In genomic region chr3L:16160420-16161069, dm6 we compare ENCODE assay signal across 1 fruit fly cellular context.
TF ChIP-seq lines count a peak whose summit lies in the region.

No protein-coding gene starts in this region.

TF ChIP-seq in whole organism, embryonic, 481 proteins besides CTCF, POLR2A, EP300 and RAD21 (continued from another document and continues in another):
- TF ChIP-seq CG15479 (GFP tag; optimal IDR thresholded peaks at IDR 0.05; lab: Kevin White, UChicago) = no peak
- peak; percentile 73 for TF ChIP-seq CG12659 (GFP tag; optimal IDR thresholded peaks at IDR 0.05; lab: Kevin White, UChicago)
- TF ChIP-seq her (GFP tag; optimal IDR thresholded peaks at IDR 0.05; lab: Kevin White, UChicago) = peak; percentile 42
- no peak for TF ChIP-seq psq (GFP tag; optimal IDR thresholded peaks at IDR 0.05; lab: Kevin White, UChicago)
- TF ChIP-seq al (GFP tag; IDR thresholded peaks at IDR 0.05; lab: Robert Waterston, UW) = peak; percentile 53; the same call in 1 of the 2 replicates
- TF ChIP-seq D19B (GFP tag; optimal IDR thresholded peaks at IDR 0.05; lab: Kevin White, UChicago) = no peak
- peak; percentile 86 for TF ChIP-seq CG18599 (GFP tag; optimal IDR thresholded peaks at IDR 0.05; lab: Kevin White, UChicago)
- peak; percentile 52 for TF ChIP-seq az2 (GFP tag; optimal IDR thresholded peaks at IDR 0.05; lab: Kevin White, UChicago)
- peak; percentile 86 for TF ChIP-seq CG2678 (tag; optimal IDR thresholded peaks at IDR 0.05; lab: Kevin White, UChicago)
- TF ChIP-seq gem (tag; optimal IDR thresholded peaks at IDR 0.05; lab: Kevin White, UChicago) = peak; percentile 81
- TF ChIP-seq toy (GFP tag; IDR thresholded peaks at IDR 0.05; lab: Robert Waterston, UW) = no peak
- TF ChIP-seq Stat92E (GFP tag; optimal IDR thresholded peaks at IDR 0.05; lab: Kevin White, UChicago) = no peak
- no peak for TF ChIP-seq Hr78 (GFP tag; optimal IDR thresholded peaks at IDR 0.05; lab: Kevin White, UChicago)
- TF ChIP-seq gsb (GFP tag; IDR thresholded peaks at IDR 0.05; lab: Robert Waterston, UW) = no peak
- TF ChIP-seq CG10274 (GFP tag; optimal IDR thresholded peaks at IDR 0.05; lab: Kevin White, UChicago) = peak; percentile 41
- no peak for TF ChIP-seq CG32532 (GFP tag; IDR thresholded peaks at IDR 0.05; lab: Robert Waterston, UW)
- TF ChIP-seq nerfin-1 (tag; optimal IDR thresholded peaks at IDR 0.05; lab: Kevin White, UChicago) = peak; percentile 47
- TF ChIP-seq Dref (GFP tag; IDR thresholded peaks at IDR 0.05; lab: Robert Waterston, UW) = no peak
- TF ChIP-seq CG7839 (tag; optimal IDR thresholded peaks at IDR 0.05; lab: Kevin White, UChicago) = peak; percentile 79
- no peak for TF ChIP-seq hth (optimal IDR thresholded peaks at IDR 0.05; lab: Kevin White, UChicago)
- TF ChIP-seq gt (GFP tag; IDR thresholded peaks at IDR 0.05; lab: Robert Waterston, UW) = no peak
- TF ChIP-seq CG6654 (GFP tag; optimal IDR thresholded peaks at IDR 0.05; lab: Kevin White, UChicago) = peak; percentile 25
- TF ChIP-seq odd (GFP tag; optimal IDR thresholded peaks at IDR 0.05; lab: Kevin White, UChicago) = no peak
- TF ChIP-seq Elba2 (GFP tag; optimal IDR thresholded peaks at IDR 0.05; lab: Kevin White, UChicago) = no peak
- no peak for TF ChIP-seq Sin3A (optimal IDR thresholded peaks at IDR 0.05; lab: Kevin White, UChicago)
- TF ChIP-seq Nf-YA (GFP tag; IDR thresholded peaks at IDR 0.05; lab: Robert Waterston, UW) = no peak
- no peak for TF ChIP-seq sc (optimal IDR thresholded peaks at IDR 0.05; lab: Kevin White, UChicago)
- TF ChIP-seq sc (GFP tag; optimal IDR thresholded peaks at IDR 0.05; lab: Kevin White, UChicago) = peak; percentile 39
- no peak for TF ChIP-seq TFAM (GFP tag; optimal IDR thresholded peaks at IDR 0.05; lab: Kevin White, UChicago)
- TF ChIP-seq ems (GFP tag; optimal IDR thresholded peaks at IDR 0.05; lab: Kevin White, UChicago) = peak; percentile 19
- peak; percentile 45 for TF ChIP-seq dm (GFP tag; optimal IDR thresholded peaks at IDR 0.05; lab: Kevin White, UChicago)
- peak; percentile 23 for TF ChIP-seq jumu (GFP tag; optimal IDR thresholded peaks at IDR 0.05; lab: Kevin White, UChicago)
- TF ChIP-seq pum (GFP tag; optimal IDR thresholded peaks at IDR 0.05; lab: Kevin White, UChicago) = peak; percentile 60
- no peak for TF ChIP-seq sens-2 (GFP tag; IDR thresholded peaks at IDR 0.05; lab: Robert Waterston, UW)
- peak; percentile 20 for TF ChIP-seq CG1233 (GFP tag; optimal IDR thresholded peaks at IDR 0.05; lab: Kevin White, UChicago)
- peak; percentile 78 for TF ChIP-seq grau (tag; optimal IDR thresholded peaks at IDR 0.05; lab: Kevin White, UChicago)
- TF ChIP-seq Xrp1 (GFP tag; IDR thresholded peaks at IDR 0.05; lab: Robert Waterston, UW) = peak; percentile 45; the same call in 1 of the 2 replicates
- no peak for TF ChIP-seq CG1647 (GFP tag; optimal IDR thresholded peaks at IDR 0.05; lab: Kevin White, UChicago)
- no peak for TF ChIP-seq CG12299 (tag; optimal IDR thresholded peaks at IDR 0.05; lab: Kevin White, UChicago)
- peak; percentile 1 for TF ChIP-seq Lhr (GFP tag; optimal IDR thresholded peaks at IDR 0.05; lab: Kevin White, UChicago)
- TF ChIP-seq Rfx (GFP tag; IDR thresholded peaks at IDR 0.05; lab: Robert Waterston, UW) = peak; percentile 69
- TF ChIP-seq phol (tag; optimal IDR thresholded peaks at IDR 0.05; lab: Kevin White, UChicago) = peak; percentile 67
- peak; percentile 53 for TF ChIP-seq Deaf1 (tag; optimal IDR thresholded peaks at IDR 0.05; lab: Kevin White, UChicago)
- TF ChIP-seq gfzf (GFP tag; optimal IDR thresholded peaks at IDR 0.05; lab: Kevin White, UChicago) = no peak
- peak; percentile 72 for TF ChIP-seq Fer3 (tag; optimal IDR thresholded peaks at IDR 0.05; lab: Kevin White, UChicago)
- TF ChIP-seq wek (GFP tag; optimal IDR thresholded peaks at IDR 0.05; lab: Kevin White, UChicago) = no peak
- peak; percentile 43 for TF ChIP-seq CG14014 (GFP tag; IDR thresholded peaks at IDR 0.05; lab: Robert Waterston, UW)
- peak; percentile 4 for TF ChIP-seq run (tag; optimal IDR thresholded peaks at IDR 0.05; lab: Kevin White, UChicago)
- peak; percentile 71 for TF ChIP-seq dmrt99B (tag; optimal IDR thresholded peaks at IDR 0.05; lab: Kevin White, UChicago)
- peak; percentile 45 for TF ChIP-seq slp2 (GFP tag; optimal IDR thresholded peaks at IDR 0.05; lab: Kevin White, UChicago)
- no peak for TF ChIP-seq Hr39 (optimal IDR thresholded peaks at IDR 0.05; lab: Kevin White, UChicago)
- TF ChIP-seq CG3407 (GFP tag; optimal IDR thresholded peaks at IDR 0.05; lab: Kevin White, UChicago) = no peak
- TF ChIP-seq CG10565 (GFP tag; optimal IDR thresholded peaks at IDR 0.05; lab: Kevin White, UChicago) = no peak
- TF ChIP-seq scrt (GFP tag; optimal IDR thresholded peaks at IDR 0.05; lab: Kevin White, UChicago) = peak; percentile 19
- TF ChIP-seq CG17186 (GFP tag; optimal IDR thresholded peaks at IDR 0.05; lab: Kevin White, UChicago) = no peak
- TF ChIP-seq CG16863 (GFP tag; optimal IDR thresholded peaks at IDR 0.05; lab: Kevin White, UChicago) = peak; percentile 55
- TF ChIP-seq fd3F (GFP tag; optimal IDR thresholded peaks at IDR 0.05; lab: Kevin White, UChicago) = peak; percentile 70
- TF ChIP-seq CG15073 (GFP tag; optimal IDR thresholded peaks at IDR 0.05; lab: Kevin White, UChicago) = no peak
- peak; percentile 54 for TF ChIP-seq unpg (GFP tag; optimal IDR thresholded peaks at IDR 0.05; lab: Kevin White, UChicago)
- no peak for TF ChIP-seq p53 (GFP tag; optimal IDR thresholded peaks at IDR 0.05; lab: Kevin White, UChicago)
- peak; percentile 73 for TF ChIP-seq sd (tag; optimal IDR thresholded peaks at IDR 0.05; lab: Kevin White, UChicago)
- peak; percentile 44 for TF ChIP-seq pnt (GFP tag; optimal IDR thresholded peaks at IDR 0.05; lab: Kevin White, UChicago)
- TF ChIP-seq CG12236 (GFP tag; optimal IDR thresholded peaks at IDR 0.05; lab: Kevin White, UChicago) = peak; percentile 16
- no peak for TF ChIP-seq usp (GFP tag; optimal IDR thresholded peaks at IDR 0.05; lab: Kevin White, UChicago)
- TF ChIP-seq inv (GFP tag; IDR thresholded peaks at IDR 0.05; lab: Robert Waterston, UW; ENCODE audit: partially characterized antibody) = no peak
- TF ChIP-seq ATbp (GFP tag; optimal IDR thresholded peaks at IDR 0.05; lab: Kevin White, UChicago) = peak; percentile 34
- TF ChIP-seq Med (GFP tag; lab: Kevin White, UChicago) = peak; percentile 82
- no peak for TF ChIP-seq CG3065 (GFP tag; optimal IDR thresholded peaks at IDR 0.05; lab: Kevin White, UChicago)
- no peak for TF ChIP-seq da (GFP tag; optimal IDR thresholded peaks at IDR 0.05; lab: Kevin White, UChicago)
- TF ChIP-seq H2.0 (GFP tag; IDR thresholded peaks at IDR 0.05; lab: Robert Waterston, UW) = no peak
- no peak for TF ChIP-seq slou (GFP tag; optimal IDR thresholded peaks at IDR 0.05; lab: Kevin White, UChicago)
- TF ChIP-seq cad (GFP tag; optimal IDR thresholded peaks at IDR 0.05; lab: Kevin White, UChicago) = no peak
- peak; percentile 42 to 68 for TF ChIP-seq Hr51 (GFP tag; optimal IDR thresholded peaks at IDR 0.05; lab: Kevin White, UChicago)
- no peak for TF ChIP-seq sqz (GFP tag; optimal IDR thresholded peaks at IDR 0.05; lab: Kevin White, UChicago)
- TF ChIP-seq Atf3 (GFP tag; optimal IDR thresholded peaks at IDR 0.05; lab: Kevin White, UChicago) = no peak
- no peak for TF ChIP-seq CG17912 (GFP tag; optimal IDR thresholded peaks at IDR 0.05; lab: Kevin White, UChicago)
- TF ChIP-seq CG17328 (GFP tag; IDR thresholded peaks at IDR 0.05; lab: Robert Waterston, UW) = no peak
- peak; percentile 56 for TF ChIP-seq CG9932 (GFP tag; IDR thresholded peaks at IDR 0.05; lab: Robert Waterston, UW)
- no peak for TF ChIP-seq hb (GFP tag; IDR thresholded peaks at IDR 0.05; lab: Robert Waterston, UW; ENCODE audit: partially characterized antibody)
- TF ChIP-seq CG31365 (tag; optimal IDR thresholded peaks at IDR 0.05; lab: Kevin White, UChicago) = no peak
- TF ChIP-seq peb (GFP tag; IDR thresholded peaks at IDR 0.05; lab: Robert Waterston, UW) = no peak
- no peak for TF ChIP-seq gce (GFP tag; IDR thresholded peaks at IDR 0.05; lab: Robert Waterston, UW)
- no peak for TF ChIP-seq CG16813 (GFP tag; IDR thresholded peaks at IDR 0.05; lab: Robert Waterston, UW; ENCODE audit: partially characterized antibody)
- TF ChIP-seq lola (GFP tag; optimal IDR thresholded peaks at IDR 0.05; lab: Kevin White, UChicago) = peak in 1 of 3 experiments; percentile 40
- TF ChIP-seq lov (optimal IDR thresholded peaks at IDR 0.05; lab: Kevin White, UChicago) = no peak
- TF ChIP-seq lov (GFP tag; IDR thresholded peaks at IDR 0.05; lab: Robert Waterston, UW) = no peak
- no peak for TF ChIP-seq Taf1 (GFP tag; IDR thresholded peaks at IDR 0.05; lab: Robert Waterston, UW)
- no peak for TF ChIP-seq CG32767 (GFP tag; IDR thresholded peaks at IDR 0.05; lab: Robert Waterston, UW)
- TF ChIP-seq CG4820 (GFP tag; optimal IDR thresholded peaks at IDR 0.05; lab: Kevin White, UChicago) = peak; percentile 33
- TF ChIP-seq CG31224 (GFP tag; IDR thresholded peaks at IDR 0.05; lab: Robert Waterston, UW) = no peak
- TF ChIP-seq CG10147 (GFP tag; optimal IDR thresholded peaks at IDR 0.05; lab: Kevin White, UChicago) = peak; percentile 70
- peak; percentile 49 for TF ChIP-seq CG13624 (GFP tag; optimal IDR thresholded peaks at IDR 0.05; lab: Kevin White, UChicago)
- TF ChIP-seq Kr (GFP tag; optimal IDR thresholded peaks at IDR 0.05; lab: Kevin White, UChicago) = no peak
- TF ChIP-seq CG2712 (tag; optimal IDR thresholded peaks at IDR 0.05; lab: Kevin White, UChicago) = peak; percentile 56
- peak; percentile 66 for TF ChIP-seq Abd-B (GFP tag; optimal IDR thresholded peaks at IDR 0.05; lab: Kevin White, UChicago)
- no peak for TF ChIP-seq Spps (tag; optimal IDR thresholded peaks at IDR 0.05; lab: Kevin White, UChicago)
- TF ChIP-seq Drgx (GFP tag; IDR thresholded peaks at IDR 0.05; lab: Robert Waterston, UW) = no peak
- TF ChIP-seq CG4617 (GFP tag; optimal IDR thresholded peaks at IDR 0.05; lab: Kevin White, UChicago; ENCODE audit: borderline replicate concordance) = no peak
- peak; percentile 45; the same call in 1 of the 3 replicates for TF ChIP-seq CG11560 (tag; IDR thresholded peaks at IDR 0.05; lab: Robert Waterston, UW)
- no peak for TF ChIP-seq Tbp (GFP tag; optimal IDR thresholded peaks at IDR 0.05; lab: Kevin White, UChicago)
- TF ChIP-seq Neu2 (GFP tag; optimal IDR thresholded peaks at IDR 0.05; lab: Kevin White, UChicago; ENCODE audit: borderline replicate concordance) = no peak
- no peak for TF ChIP-seq CG8290 (GFP tag; optimal IDR thresholded peaks at IDR 0.05; lab: Kevin White, UChicago)
- peak in 1 of 2 experiments; percentile 52 for TF ChIP-seq CG8290 (tag; optimal IDR thresholded peaks at IDR 0.05; lab: Kevin White, UChicago)
- TF ChIP-seq Poxn (GFP tag; IDR thresholded peaks at IDR 0.05; lab: Robert Waterston, UW) = no peak
- peak; percentile 73 for TF ChIP-seq CG8924 (tag; optimal IDR thresholded peaks at IDR 0.05; lab: Kevin White, UChicago)
- TF ChIP-seq CG30020 (tag; optimal IDR thresholded peaks at IDR 0.05; lab: Kevin White, UChicago) = no peak
- TF ChIP-seq fd96Cb (tag; optimal IDR thresholded peaks at IDR 0.05; lab: Kevin White, UChicago) = peak; percentile 58
- TF ChIP-seq CG18011 (GFP tag; optimal IDR thresholded peaks at IDR 0.05; lab: Kevin White, UChicago) = no peak
- TF ChIP-seq NK7.1 (GFP tag; optimal IDR thresholded peaks at IDR 0.05; lab: Kevin White, UChicago) = peak; percentile 46
- peak; percentile 65 for TF ChIP-seq Bdp1 (GFP tag; optimal IDR thresholded peaks at IDR 0.05; lab: Kevin White, UChicago)
- TF ChIP-seq Meics (GFP tag; optimal IDR thresholded peaks at IDR 0.05; lab: Kevin White, UChicago) = peak; percentile 71
- peak; percentile 65 for TF ChIP-seq CG17385 (GFP tag; optimal IDR thresholded peaks at IDR 0.05; lab: Kevin White, UChicago)
- peak; percentile 77 for TF ChIP-seq CG13424 (tag; optimal IDR thresholded peaks at IDR 0.05; lab: Kevin White, UChicago)
- TF ChIP-seq stwl (tag; optimal IDR thresholded peaks at IDR 0.05; lab: Kevin White, UChicago) = no peak
- no peak; the same call in 1 of the 2 replicates for TF ChIP-seq onecut (GFP tag; IDR thresholded peaks at IDR 0.05; lab: Robert Waterston, UW)
- TF ChIP-seq nom (GFP tag; optimal IDR thresholded peaks at IDR 0.05; lab: Kevin White, UChicago) = no peak
- no peak for TF ChIP-seq CG4282 (GFP tag; optimal IDR thresholded peaks at IDR 0.05; lab: Kevin White, UChicago)
- peak; percentile 38; the same call in 1 of the 2 replicates for TF ChIP-seq MBD-R2 (GFP tag; IDR thresholded peaks at IDR 0.05; lab: Robert Waterston, UW)
- peak; percentile 69 for TF ChIP-seq gro (GFP tag; optimal IDR thresholded peaks at IDR 0.05; lab: Kevin White, UChicago)
- peak; percentile 54 for TF ChIP-seq CG1602 (GFP tag; optimal IDR thresholded peaks at IDR 0.05; lab: Kevin White, UChicago)
- no peak for TF ChIP-seq Lim3 (GFP tag; IDR thresholded peaks at IDR 0.05; lab: Robert Waterston, UW)
- TF ChIP-seq ttk (GFP tag; IDR thresholded peaks at IDR 0.05; lab: Robert Waterston, UW) = no peak
- TF ChIP-seq Mrtf (GFP tag; IDR thresholded peaks at IDR 0.05; lab: Robert Waterston, UW) = 0 out of 3 replicates have a peak, but pooled peaks have one; percentile 23
- TF ChIP-seq H15 (GFP tag; IDR thresholded peaks at IDR 0.05; lab: Robert Waterston, UW) = peak; percentile 29; the same call in 1 of the 3 replicates
- TF ChIP-seq sim (GFP tag; IDR thresholded peaks at IDR 0.05; lab: Robert Waterston, UW) = no peak
- peak; percentile 78; the same call in 2 of the 3 replicates for TF ChIP-seq dysf (GFP tag; IDR thresholded peaks at IDR 0.05; lab: Robert Waterston, UW)
- peak in 1 of 2 experiments; percentile 73 for TF ChIP-seq eve (GFP tag; optimal IDR thresholded peaks at IDR 0.05; lab: Kevin White, UChicago)
- TF ChIP-seq trem (tag; optimal IDR thresholded peaks at IDR 0.05; lab: Kevin White, UChicago) = no peak
- peak; percentile 16 for TF ChIP-seq CG3163 (GFP tag; optimal IDR thresholded peaks at IDR 0.05; lab: Kevin White, UChicago)
- TF ChIP-seq CG12071 (GFP tag; optimal IDR thresholded peaks at IDR 0.05; lab: Kevin White, UChicago) = peak; percentile 24
- TF ChIP-seq kni (GFP tag; optimal IDR thresholded peaks at IDR 0.05; lab: Kevin White, UChicago) = no peak
- no peak for TF ChIP-seq br (optimal IDR thresholded peaks at IDR 0.05; lab: Kevin White, UChicago)
- peak; percentile 67 for TF ChIP-seq CG30403 (GFP tag; optimal IDR thresholded peaks at IDR 0.05; lab: Kevin White, UChicago)
- peak; percentile 67 for TF ChIP-seq CG11695 (GFP tag; IDR thresholded peaks at IDR 0.05; lab: Robert Waterston, UW)
- TF ChIP-seq Vsx1 (GFP tag; optimal IDR thresholded peaks at IDR 0.05; lab: Kevin White, UChicago) = no peak
- TF ChIP-seq CG3847 (GFP tag; IDR thresholded peaks at IDR 0.05; lab: Robert Waterston, UW) = peak; percentile 66
